Fruit fly (Drosophila melanogaster): Measurements from ENCODE around the gene Cbp80.

Cbp80 gene

dm6 chrX:4618869-4619268, 30.9 kb upstream of the Cbp80 start:
- TF ChIP-seq psq (optimal IDR thresholded peaks at IDR 0.05) (no peak), CG8478 (optimal IDR thresholded peaks at IDR 0.05) (no peak), pan (optimal IDR thresholded peaks at IDR 0.05) (no peak)

dm6 chrX:4627160-4627559, 22.7 kb upstream of the Cbp80 start:
- TF ChIP-seq usp (GFP tag; optimal IDR thresholded peaks at IDR 0.05) (no peak), psq (optimal IDR thresholded peaks at IDR 0.05) (no peak), Dll (optimal IDR thresholded peaks at IDR 0.05) (no peak), pan (optimal IDR thresholded peaks at IDR 0.05) (no peak), EcR (GFP tag; optimal IDR thresholded peaks at IDR 0.05) (no peak), CG8478 (optimal IDR thresholded peaks at IDR 0.05) (no peak)

- no peak for TF ChIP-seq pan (optimal IDR thresholded peaks at IDR 0.05)
- TF ChIP-seq Dll (optimal IDR thresholded peaks at IDR 0.05): no peak
- no peak for TF ChIP-seq EcR (GFP tag; optimal IDR thresholded peaks at IDR 0.05)
- no peak for TF ChIP-seq psq (optimal IDR thresholded peaks at IDR 0.05)
- no peak for TF ChIP-seq CG8478 (optimal IDR thresholded peaks at IDR 0.05)
- no peak for TF ChIP-seq usp (GFP tag; optimal IDR thresholded peaks at IDR 0.05)
Measured at dm6 chrX:4630836-4631235, 19.0 kb upstream of the Cbp80 start, which contains the start of gene Alms1b. TSS of gene Alms1b (minus strand) at chrX:4630936.

dm6 chrX:4635856-4636486, 13.8 kb upstream of the Cbp80 start, which contains the start of the genes Alms1a and pon:
TSS of gene Alms1a (minus strand) at chrX:4636004.
TSS of gene pon (plus strand) at chrX:4636318.
- TF ChIP-seq usp (GFP tag; optimal IDR thresholded peaks at IDR 0.05): no peak
- TF ChIP-seq CG8478 (optimal IDR thresholded peaks at IDR 0.05): no peak
- no peak for TF ChIP-seq pan (optimal IDR thresholded peaks at IDR 0.05)

dm6 chrX:4643887-4644286, 5.9 kb upstream of the Cbp80 start, which contains the start of gene CG3081:
TSS of gene CG3081 (minus strand) at chrX:4643987.
- TF ChIP-seq psq (optimal IDR thresholded peaks at IDR 0.05): no peak

- TF ChIP-seq EcR (GFP tag; optimal IDR thresholded peaks at IDR 0.05): no peak
- TF ChIP-seq pan (optimal IDR thresholded peaks at IDR 0.05): no peak
- no peak for TF ChIP-seq CG8478 (optimal IDR thresholded peaks at IDR 0.05)
- TF ChIP-seq usp (GFP tag; optimal IDR thresholded peaks at IDR 0.05): no peak
- TF ChIP-seq Dll (optimal IDR thresholded peaks at IDR 0.05): no peak
- no peak for TF ChIP-seq psq (optimal IDR thresholded peaks at IDR 0.05)
Measured at dm6 chrX:4644768-4645167, 5.0 kb upstream of the Cbp80 start, which contains the start of gene CG3062. TSS of gene CG3062 (minus strand) at chrX:4644868.

dm6 chrX:4647316-4648046, 2.3 kb upstream of the Cbp80 start, which contains the start of the genes HLH4C and mRpL30:
TSS of gene HLH4C (minus strand) at chrX:4647414.
TSS of gene mRpL30 (plus strand) at chrX:4647871.
- TF ChIP-seq CG8478 (optimal IDR thresholded peaks at IDR 0.05) (no peak), EcR (GFP tag; optimal IDR thresholded peaks at IDR 0.05) (no peak), pan (optimal IDR thresholded peaks at IDR 0.05) (no peak), psq (optimal IDR thresholded peaks at IDR 0.05) (no peak), usp (GFP tag; optimal IDR thresholded peaks at IDR 0.05) (no peak), Dll (optimal IDR thresholded peaks at IDR 0.05) (no peak)

dm6 chrX:4654397-4654796, 4.6 kb downstream of the Cbp80 start, which contains the start of gene CG15473:
TSS of gene CG15473 (minus strand) at chrX:4654497.
- TF ChIP-seq Dll (optimal IDR thresholded peaks at IDR 0.05) (no peak), EcR (GFP tag; optimal IDR thresholded peaks at IDR 0.05) (no peak)

dm6 chrX:4657896-4658295, 8.1 kb downstream of the Cbp80 start:
- no peak for TF ChIP-seq EcR (GFP tag; optimal IDR thresholded peaks at IDR 0.05)
- no peak for TF ChIP-seq pan (optimal IDR thresholded peaks at IDR 0.05)
- no peak for TF ChIP-seq usp (GFP tag; optimal IDR thresholded peaks at IDR 0.05)
- TF ChIP-seq Dll (optimal IDR thresholded peaks at IDR 0.05): no peak
- no peak for TF ChIP-seq psq (optimal IDR thresholded peaks at IDR 0.05)
- TF ChIP-seq CG8478 (optimal IDR thresholded peaks at IDR 0.05): no peak

dm6 chrX:4660642-4661252, 10.9 kb downstream of the Cbp80 start:
- no peak for TF ChIP-seq EcR (GFP tag; optimal IDR thresholded peaks at IDR 0.05)
- no peak for TF ChIP-seq usp (GFP tag; optimal IDR thresholded peaks at IDR 0.05)
- no peak for TF ChIP-seq pan (optimal IDR thresholded peaks at IDR 0.05)
- TF ChIP-seq psq (optimal IDR thresholded peaks at IDR 0.05): no peak
- TF ChIP-seq CG8478 (optimal IDR thresholded peaks at IDR 0.05): no peak
- TF ChIP-seq Dll (optimal IDR thresholded peaks at IDR 0.05): no peak

- no peak for TF ChIP-seq EcR (GFP tag; optimal IDR thresholded peaks at IDR 0.05)
- TF ChIP-seq usp (GFP tag; optimal IDR thresholded peaks at IDR 0.05): no peak
- no peak for TF ChIP-seq pan (optimal IDR thresholded peaks at IDR 0.05)
- no peak for TF ChIP-seq psq (optimal IDR thresholded peaks at IDR 0.05)
- no peak for TF ChIP-seq Dll (optimal IDR thresholded peaks at IDR 0.05)
- TF ChIP-seq CG8478 (optimal IDR thresholded peaks at IDR 0.05): no peak
Measured at dm6 chrX:4664107-4664506, 14.3 kb downstream of the Cbp80 start.

- no peak for TF ChIP-seq CG8478 (optimal IDR thresholded peaks at IDR 0.05)
- TF ChIP-seq usp (GFP tag; optimal IDR thresholded peaks at IDR 0.05): no peak
- no peak for TF ChIP-seq EcR (GFP tag; optimal IDR thresholded peaks at IDR 0.05)
- TF ChIP-seq pan (optimal IDR thresholded peaks at IDR 0.05): no peak
- TF ChIP-seq Dll (optimal IDR thresholded peaks at IDR 0.05): no peak
- TF ChIP-seq psq (optimal IDR thresholded peaks at IDR 0.05): no peak
Measured at dm6 chrX:4666650-4667360, 17.0 kb downstream of the Cbp80 start, which contains the start of gene CG3009. TSS of gene CG3009 (minus strand) at chrX:4666700.

Measured in whole organism.